Fruit fly (Drosophila melanogaster) whole organism, embryonic: Measurements from ENCODE around the gene CG9582.

Source experiments
- BtbVII ChIP-seq: fragments of 200-800 bp; sonication (Bioruptor generic); optimal IDR thresholded peaks from 3 replicates; lab custom pipeline; 2017; ENCODE audit warnings: missing biosample characterization, mild to moderate bottlenecking, missing genetic modification characterization
- CG10462 ChIP-seq: fragments of 200-800 bp; sonication (Bioruptor generic); optimal IDR thresholded peaks from 2 replicates; lab custom pipeline; 2016; ENCODE audit warnings: missing biosample characterization, missing genetic modification characterization
- CG10543 ChIP-seq: fragments of 200-800 bp; sonication (Bioruptor generic); optimal IDR thresholded peaks from 3 replicates; lab custom pipeline; 2017; ENCODE audit warnings: missing biosample characterization, mild to moderate bottlenecking, missing genetic modification characterization, moderate library complexity
- CG12219 ChIP-seq: fragments of 200-800 bp; sonication (Bioruptor generic); optimal IDR thresholded peaks from 3 replicates; lab custom pipeline; 2018; ENCODE audit warnings: missing biosample characterization, mild to moderate bottlenecking, missing genetic modification characterization
- CG14710 ChIP-seq: fragments of 200-800 bp; sonication (Bioruptor generic); optimal IDR thresholded peaks from 3 replicates; lab custom pipeline; 2019; ENCODE audit warnings: missing biosample characterization, mild to moderate bottlenecking, missing genetic modification characterization, moderate library complexity
- CG16813 ChIP-seq: fragments of 200-800 bp; sonication (Bioruptor generic); IDR thresholded peaks from 3 replicates; pipeline ENCODE4 v1.3.6; 2022; ENCODE audit warnings: missing biosample characterization, missing genetic modification characterization; ENCODE audit not compliant: partially characterized antibody
- CG17385 ChIP-seq: fragments of 200-800 bp; sonication (Bioruptor generic); optimal IDR thresholded peaks from 3 replicates; lab custom pipeline; 2018; ENCODE audit warnings: missing biosample characterization, mild to moderate bottlenecking, missing genetic modification characterization
- CG18599 ChIP-seq: fragments of 200-800 bp; sonication (Bioruptor generic); optimal IDR thresholded peaks from 3 replicates; lab custom pipeline; 2017; ENCODE audit warnings: missing biosample characterization, missing genetic modification characterization, mild to moderate bottlenecking, moderate library complexity, missing genetic modification reagents
- CG18764 ChIP-seq: fragments of 200-800 bp; sonication (Bioruptor generic); optimal IDR thresholded peaks from 3 replicates; lab custom pipeline; 2016; ENCODE audit warnings: missing biosample characterization, missing genetic modification characterization
- CG2678 ChIP-seq: fragments of 200-800 bp; sonication (Bioruptor generic); optimal IDR thresholded peaks from 3 replicates; lab custom pipeline; 2019; ENCODE audit warnings: missing biosample characterization, mild to moderate bottlenecking, missing genetic modification characterization, moderate library complexity
- CG2889 ChIP-seq: fragments of 200-800 bp; sonication (Bioruptor generic); IDR thresholded peaks from 3 replicates; pipeline ENCODE4 v1.3.6; 2022; ENCODE audit warnings: missing biosample characterization, missing genetic modification characterization
- CG31441 ChIP-seq: fragments of 200-800 bp; sonication (Bioruptor generic); IDR thresholded peaks from 2 replicates; pipeline ENCODE4 v1.3.6; 2022; ENCODE audit warnings: missing biosample characterization, missing genetic modification characterization
- CG3407 ChIP-seq: fragments of 200-800 bp; sonication (Bioruptor generic); optimal IDR thresholded peaks from 2 replicates; lab custom pipeline; 2018; ENCODE audit warnings: missing biosample characterization, mild to moderate bottlenecking, missing genetic modification characterization
- CG34376 ChIP-seq: fragments of 200-800 bp; sonication (Bioruptor generic); optimal IDR thresholded peaks from 2 replicates; lab custom pipeline; 2018; ENCODE audit warnings: missing biosample characterization, mild to moderate bottlenecking, missing genetic modification characterization
- CG5180 ChIP-seq: fragments of 200-800 bp; sonication (Bioruptor generic); optimal IDR thresholded peaks from 3 replicates; lab custom pipeline; 2017; ENCODE audit warnings: missing biosample characterization, missing genetic modification characterization, mild to moderate bottlenecking, moderate library complexity, missing genetic modification reagents
- CG6254 ChIP-seq: fragments of 200-800 bp; sonication (Bioruptor generic); optimal IDR thresholded peaks from 3 replicates; lab custom pipeline; 2017; ENCODE audit warnings: mild to moderate bottlenecking, missing biosample characterization, missing genetic modification reagents, missing genetic modification characterization
- CG7372 ChIP-seq: fragments of 200-800 bp; sonication (Bioruptor generic); IDR thresholded peaks from 2 replicates; pipeline ENCODE4 v1.3.6; 2022; ENCODE audit warnings: missing biosample characterization, missing genetic modification characterization
- CG7556 ChIP-seq: fragments of 200-800 bp; sonication (Bioruptor generic); optimal IDR thresholded peaks from 2 replicates; lab custom pipeline; 2017; ENCODE audit warnings: missing biosample characterization, mild to moderate bottlenecking, missing genetic modification characterization
- CG7786 ChIP-seq: fragments of 200-800 bp; sonication (Bioruptor generic); optimal IDR thresholded peaks from 2 replicates; lab custom pipeline; 2016; ENCODE audit warnings: missing biosample characterization, missing genetic modification characterization
- CG8089 ChIP-seq: fragments of 200-800 bp; sonication (Bioruptor generic); optimal IDR thresholded peaks from 3 replicates; lab custom pipeline; 2016; ENCODE audit warnings: missing biosample characterization, missing genetic modification characterization
- CG9932 ChIP-seq: fragments of 200-800 bp; sonication (Bioruptor generic); IDR thresholded peaks from 2 replicates; pipeline ENCODE4 v1.3.6; 2022; ENCODE audit warnings: missing biosample characterization, missing genetic modification characterization
- Camta ChIP-seq: fragments of 200-800 bp; sonication (Bioruptor generic); optimal IDR thresholded peaks from 2 replicates; lab custom pipeline; 2016; ENCODE audit warnings: missing biosample characterization, missing genetic modification characterization
- D ChIP-seq, 2 experiments: fragments of 200-800 bp in 1 of 2; fragments of >200 bp in 1 of 2; sonication (Bioruptor generic) in 1 of 2; optimal IDR thresholded peaks; 2 replicates in 1 of 2; 3 replicates in 1 of 2; lab custom pipeline; 2017; ENCODE audit warnings: mild to moderate bottlenecking in 1 of 2, missing biosample characterization in 1 of 2, missing genetic modification characterization in 1 of 2, missing genetic modification reagents in 1 of 2
- Eip74EF ChIP-seq, 2 experiments: fragments of 200-800 bp in 1 of 2; fragments of >200 bp in 1 of 2; sonication (Bioruptor generic) in 1 of 2; optimal IDR thresholded peaks; 2 replicates each; lab custom pipeline; 2017 to 2019; ENCODE audit warnings: missing biosample characterization in 2 of 2, missing genetic modification characterization in 2 of 2, mild to moderate bottlenecking in 1 of 2, moderate library complexity in 1 of 2
- Hand ChIP-seq: fragments of 200-800 bp; sonication (Bioruptor generic); optimal IDR thresholded peaks from 2 replicates; lab custom pipeline; 2017; ENCODE audit warnings: mild to moderate bottlenecking, missing biosample characterization, missing genetic modification reagents, missing genetic modification characterization
- Hr51 ChIP-seq, 2 experiments: fragments of 200-800 bp; sonication (Bioruptor generic); optimal IDR thresholded peaks; 2 replicates in 1 of 2; 3 replicates in 1 of 2; lab custom pipeline; 2016 to 2018; ENCODE audit warnings: missing biosample characterization in 2 of 2, missing genetic modification characterization in 2 of 2, mild to moderate bottlenecking in 1 of 2, moderate library complexity in 1 of 2
- Med ChIP-seq: fragments of 200-800 bp; sonication (Bioruptor generic); peaks from one replicate; lab custom pipeline; 2016; ENCODE audit warnings: missing biosample characterization, missing genetic modification characterization, mild to moderate bottlenecking, inconsistent platforms, moderate library complexity
- Pdp1 ChIP-seq, 2 experiments: fragments of 200-800 bp; sonication (Bioruptor generic); optimal IDR thresholded peaks; 3 replicates each; lab custom pipeline; 2016; ENCODE audit warnings: missing biosample characterization in 2 of 2, missing genetic modification characterization in 2 of 2, mild to moderate bottlenecking in 1 of 2, moderate library complexity in 1 of 2
- Stat92E ChIP-seq, 3 experiments: fragments of >200 bp in 2 of 3; fragments of 200-800 bp in 1 of 3; sonication (Bioruptor generic) in 1 of 3; optimal IDR thresholded peaks; 2 replicates each; lab custom pipeline; 2017 to 2019; ENCODE audit warnings: missing biosample characterization in 3 of 3, missing genetic modification characterization in 3 of 3, mild to moderate bottlenecking in 1 of 3, moderate library complexity in 1 of 3
- cas ChIP-seq: fragments of 200-800 bp; sonication (Bioruptor generic); IDR thresholded peaks from 2 replicates; pipeline ENCODE4 v1.3.6; 2022; ENCODE audit warnings: missing biosample characterization, missing genetic modification characterization
- chinmo ChIP-seq: fragments of 200-800 bp; sonication (Bioruptor generic); IDR thresholded peaks from 4 replicates; pipeline ENCODE4 v1.3.6; 2022; ENCODE audit warnings: missing biosample characterization, missing genetic modification characterization; ENCODE audit not compliant: partially characterized antibody
- croc ChIP-seq: fragments of 200-800 bp; sonication (Bioruptor generic); conservative IDR thresholded peaks from 3 replicates; pipeline ENCODE4 v1.3.6; 2022; ENCODE audit warnings: missing biosample characterization, missing genetic modification characterization
- dpn ChIP-seq, 2 experiments: fragments of 200-800 bp; sonication (Bioruptor generic); optimal IDR thresholded peaks; 3 replicates each; lab custom pipeline; 2016; ENCODE audit warnings: missing biosample characterization in 2 of 2, missing genetic modification characterization in 2 of 2
- exex ChIP-seq: fragments of 200-800 bp; sonication (Bioruptor generic); optimal IDR thresholded peaks from 4 replicates; lab custom pipeline; 2018; ENCODE audit warnings: missing biosample characterization, mild to moderate bottlenecking, missing genetic modification characterization, moderate library complexity
- grn ChIP-seq: fragments of 200-800 bp; sonication (Bioruptor generic); optimal IDR thresholded peaks from 3 replicates; lab custom pipeline; 2017; ENCODE audit warnings: missing biosample characterization, missing genetic modification characterization
- gro ChIP-seq: fragments of 200-800 bp; sonication (Bioruptor generic); optimal IDR thresholded peaks from 2 replicates; lab custom pipeline; 2016; ENCODE audit warnings: missing biosample characterization, missing genetic modification characterization
- gt ChIP-seq: fragments of 200-800 bp; sonication (Bioruptor generic); IDR thresholded peaks from 2 replicates; pipeline ENCODE4 v1.3.6; 2022; ENCODE audit warnings: missing biosample characterization, missing genetic modification characterization
- inv ChIP-seq: fragments of 200-800 bp; sonication (Bioruptor generic); IDR thresholded peaks from 2 replicates; pipeline ENCODE4 v1.3.6; 2022; ENCODE audit warnings: missing biosample characterization, missing genetic modification characterization; ENCODE audit not compliant: partially characterized antibody
- lab ChIP-seq: fragments of 200-800 bp; sonication (Bioruptor generic); optimal IDR thresholded peaks from 3 replicates; lab custom pipeline; 2017; ENCODE audit warnings: missing biosample characterization, missing genetic modification characterization, mild to moderate bottlenecking, moderate library complexity, missing genetic modification reagents
- mirr ChIP-seq: fragments of 200-800 bp; sonication (Bioruptor generic); optimal IDR thresholded peaks from 3 replicates; lab custom pipeline; 2018; ENCODE audit warnings: missing biosample characterization, mild to moderate bottlenecking, missing genetic modification characterization
- sd ChIP-seq: fragments of 200-800 bp; sonication (Bioruptor generic); optimal IDR thresholded peaks from 3 replicates; lab custom pipeline; 2018; ENCODE audit warnings: missing biosample characterization, mild to moderate bottlenecking, missing genetic modification characterization, moderate library complexity
- sens ChIP-seq: fragments of 200-800 bp; sonication (Bioruptor generic); peaks from one replicate; lab custom pipeline; 2016; ENCODE audit warnings: missing biosample characterization, missing genetic modification characterization
- slbo ChIP-seq: fragments of 200-800 bp; sonication (Bioruptor generic); IDR thresholded peaks from 2 replicates; pipeline ENCODE4 v1.3.6; 2022; ENCODE audit warnings: missing biosample characterization, missing genetic modification characterization
- slou ChIP-seq: fragments of 200-800 bp; sonication (Bioruptor generic); optimal IDR thresholded peaks from 3 replicates; lab custom pipeline; 2016; ENCODE audit warnings: missing biosample characterization, missing genetic modification characterization
- sug ChIP-seq: fragments of 200-800 bp; optimal IDR thresholded peaks from 2 replicates; lab custom pipeline; 2019; ENCODE audit warnings: missing biosample characterization, mild to moderate bottlenecking, missing genetic modification characterization, moderate library complexity
- z ChIP-seq: fragments of 200-800 bp; sonication (Bioruptor generic); IDR thresholded peaks from 3 replicates; pipeline ENCODE4 v1.3.6; 2022; ENCODE audit warnings: missing biosample characterization, missing genetic modification characterization

The CG9582 gene

dm6 chr2L:8987251-8987937 is 44.2 kb downstream of the CG9582 start:
- TF ChIP-seq grn (GFP tag; lab: Kevin White, UChicago) = peak; percentile 31
- no peak for TF ChIP-seq inv
- no peak for TF ChIP-seq CG3407 (GFP tag; lab: Kevin White, UChicago)
- TF ChIP-seq sens (GFP tag; lab: Kevin White, UChicago) = peak; percentile 64
- no peak for TF ChIP-seq CG18764 (GFP tag; lab: Kevin White, UChicago)
- TF ChIP-seq CG34376 (GFP tag; lab: Kevin White, UChicago) = peak; percentile 98
- TF ChIP-seq CG2678 = peak; percentile 10
- TF ChIP-seq BtbVII (GFP tag; lab: Kevin White, UChicago) = peak; percentile 32
- TF ChIP-seq mirr = peak; percentile 84
- no peak for TF ChIP-seq CG2889 (GFP tag; lab: Robert Waterston, UW)
- peak; percentile 13 for TF ChIP-seq CG10543 (GFP tag; lab: Kevin White, UChicago)
- TF ChIP-seq Pdp1 (GFP tag; optimal IDR thresholded peaks at IDR 0.05; lab: Kevin White, UChicago) = peak in 1 of 2 experiments; percentile 85
- peak in 1 of 2 experiments; percentile 67 for TF ChIP-seq Eip74EF (GFP tag; optimal IDR thresholded peaks at IDR 0.05; lab: Kevin White, UChicago)
- no peak for TF ChIP-seq Stat92E (GFP tag; optimal IDR thresholded peaks at IDR 0.05; lab: Kevin White, UChicago)
- no peak for TF ChIP-seq slou (GFP tag; lab: Kevin White, UChicago)
- TF ChIP-seq CG12219 (GFP tag; lab: Kevin White, UChicago) = no peak
- no peak for TF ChIP-seq CG7372 (GFP tag; lab: Robert Waterston, UW)
- peak; percentile 25 for TF ChIP-seq CG18599 (GFP tag; lab: Kevin White, UChicago)
- peak; percentile 79 for TF ChIP-seq sd
- TF ChIP-seq exex = peak; percentile 93
- peak; percentile 14 for TF ChIP-seq gro (GFP tag; lab: Kevin White, UChicago)
- peak; percentile 41 for TF ChIP-seq Med (GFP tag; lab: Kevin White, UChicago)
- no peak for TF ChIP-seq CG7786 (GFP tag; lab: Kevin White, UChicago)
- no peak for TF ChIP-seq gt (GFP tag; lab: Robert Waterston, UW)
- peak; percentile 15 for TF ChIP-seq lab (GFP tag; lab: Kevin White, UChicago)
- TF ChIP-seq slbo (GFP tag; lab: Robert Waterston, UW) = no peak
- no peak for TF ChIP-seq Hr51 (GFP tag; optimal IDR thresholded peaks at IDR 0.05; lab: Kevin White, UChicago)
- TF ChIP-seq sug = peak; percentile 83
- 0 out of 4 replicates have a peak, but pooled peaks have one; percentile 44 for TF ChIP-seq chinmo (GFP tag; lab: Robert Waterston, UW)
- no peak for TF ChIP-seq CG8089
- no peak for TF ChIP-seq CG17385 (GFP tag; lab: Kevin White, UChicago)

- TF ChIP-seq dpn (GFP tag; optimal IDR thresholded peaks at IDR 0.05; lab: Kevin White, UChicago) = peak; percentile 86 to 91
- peak; percentile 83 for TF ChIP-seq croc (GFP tag; lab: Robert Waterston, UW)
- TF ChIP-seq CG17385 (GFP tag; lab: Kevin White, UChicago) = peak; percentile 89
- peak; percentile 70; the same call in 2 of the 3 replicates for TF ChIP-seq z (GFP tag; lab: Robert Waterston, UW)
- peak; percentile 85 for TF ChIP-seq CG10462
- TF ChIP-seq CG16813 (GFP tag; lab: Robert Waterston, UW) = no peak
- TF ChIP-seq CG14710 = peak; percentile 91
- TF ChIP-seq CG7556 (GFP tag; lab: Kevin White, UChicago) = peak; percentile 95
- TF ChIP-seq CG31441 (GFP tag; lab: Robert Waterston, UW) = peak; percentile 97
- peak; percentile 86 for TF ChIP-seq Camta
- peak; percentile 80 for TF ChIP-seq cas
- peak; percentile 74 for TF ChIP-seq Hand
- peak; percentile 88 for TF ChIP-seq CG6254
- TF ChIP-seq D (optimal IDR thresholded peaks at IDR 0.05; lab: Kevin White, UChicago) = no peak
- TF ChIP-seq D (GFP tag; optimal IDR thresholded peaks at IDR 0.05; lab: Kevin White, UChicago) = peak; percentile 89
- peak; percentile 93 for TF ChIP-seq CG9932 (GFP tag; lab: Robert Waterston, UW)
- peak; percentile 75 for TF ChIP-seq CG5180 (GFP tag; lab: Kevin White, UChicago)
Observed at dm6 chr2L:8984614-8985318, 46.9 kb downstream of the CG9582 start, which contains the start of gene CG13101. TSS of gene CG13101 (minus strand) at chr2L:8984872.
